Fruit fly (Drosophila melanogaster): ENCODE results near the gene CG43448.

Gene CG43448

dm6 chr3R:30222236-30222635 lies 15.3 kb downstream of the CG43448 start:
- TF ChIP-seq esn (GFP tag; optimal IDR thresholded peaks at IDR 0.05) (no peak), CG31627 (GFP tag; optimal IDR thresholded peaks at IDR 0.05) (no peak), Eip78C (GFP tag) (peak; percentile 56), pdm3 (GFP tag; optimal IDR thresholded peaks at IDR 0.05) (no peak), Met (GFP tag; optimal IDR thresholded peaks at IDR 0.05) (no peak), CG7368 (GFP tag; optimal IDR thresholded peaks at IDR 0.05) (no peak), svp (GFP tag) (peak; percentile 57), salr (GFP tag; optimal IDR thresholded peaks at IDR 0.05) (no peak), Lpt (GFP tag; optimal IDR thresholded peaks at IDR 0.05) (no peak), Gug (GFP tag; IDR thresholded peaks at IDR 0.05) (no peak)

dm6 chr3R:30216210-30216609 lies 21.3 kb downstream of the CG43448 start, which contains the start of gene CecC:
Gene CecC, plus strand, starts transcription at chr3R:30216484.
- TF ChIP-seq salr (GFP tag; optimal IDR thresholded peaks at IDR 0.05) (no peak), svp (GFP tag) (no peak), CG6163 (GFP tag; IDR thresholded peaks at IDR 0.05) (no peak), Eip93F (GFP tag; optimal IDR thresholded peaks at IDR 0.05) (no peak), fd59A (GFP tag; optimal IDR thresholded peaks at IDR 0.05) (no peak), CG15336 (GFP tag; IDR thresholded peaks at IDR 0.05) (no peak), dac (GFP tag; optimal IDR thresholded peaks at IDR 0.05) (no peak), CG3919 (GFP tag; optimal IDR thresholded peaks at IDR 0.05) (no peak), OdsH (GFP tag; optimal IDR thresholded peaks at IDR 0.05) (no peak), CG11902 (GFP tag; optimal IDR thresholded peaks at IDR 0.05) (no peak), CG8119 (GFP tag; IDR thresholded peaks at IDR 0.05) (no peak), CG6276 (GFP tag; optimal IDR thresholded peaks at IDR 0.05) (no peak), Ets96B (tag; optimal IDR thresholded peaks at IDR 0.05) (no peak), esn (GFP tag; optimal IDR thresholded peaks at IDR 0.05) (no peak), ss (GFP tag; optimal IDR thresholded peaks at IDR 0.05) (no peak), Sox15 (GFP tag; optimal IDR thresholded peaks at IDR 0.05) (no peak), Hr4 (GFP tag; optimal IDR thresholded peaks at IDR 0.05) (no peak)

dm6 chr3R:30215020-30215419 lies 22.5 kb downstream of the CG43448 start:
- peak; percentile 78 for TF ChIP-seq svp (GFP tag)
- no peak for TF ChIP-seq CG11902 (GFP tag; optimal IDR thresholded peaks at IDR 0.05)
- no peak for TF ChIP-seq topi (GFP tag; optimal IDR thresholded peaks at IDR 0.05)
- TF ChIP-seq Sox14 (GFP tag; optimal IDR thresholded peaks at IDR 0.05), result peak; percentile 17
- no peak for TF ChIP-seq CG1621 (tag; optimal IDR thresholded peaks at IDR 0.05)
- TF ChIP-seq Smox (GFP tag; optimal IDR thresholded peaks at IDR 0.05), result no peak

dm6 chr3R:30213697-30214096 lies 23.8 kb downstream of the CG43448 start, which contains the start of gene CecB:
Gene CecB, minus strand, starts transcription at chr3R:30213797.
- TF ChIP-seq svp (GFP tag), result peak; percentile 68
- no peak for TF ChIP-seq CG9139 (GFP tag; optimal IDR thresholded peaks at IDR 0.05)
- no peak for TF ChIP-seq dac (GFP tag; optimal IDR thresholded peaks at IDR 0.05)
- TF ChIP-seq CG10669 (GFP tag; optimal IDR thresholded peaks at IDR 0.05), result no peak
- TF ChIP-seq CG15336 (GFP tag; IDR thresholded peaks at IDR 0.05), result no peak

- TF ChIP-seq cyc (GFP tag; optimal IDR thresholded peaks at IDR 0.05), result no peak
- TF ChIP-seq ss (GFP tag; optimal IDR thresholded peaks at IDR 0.05), result no peak
- TF ChIP-seq CG6808 (GFP tag; optimal IDR thresholded peaks at IDR 0.05), result no peak
- TF ChIP-seq topi (GFP tag; optimal IDR thresholded peaks at IDR 0.05), result no peak
- no peak for TF ChIP-seq Hr4 (GFP tag; optimal IDR thresholded peaks at IDR 0.05)
- no peak for TF ChIP-seq Sox14 (GFP tag; optimal IDR thresholded peaks at IDR 0.05)
- no peak for TF ChIP-seq achi (GFP tag; optimal IDR thresholded peaks at IDR 0.05)
- no peak for TF ChIP-seq Smox (GFP tag; optimal IDR thresholded peaks at IDR 0.05)
- TF ChIP-seq esn (GFP tag; optimal IDR thresholded peaks at IDR 0.05), result no peak
- TF ChIP-seq CG11902 (GFP tag; optimal IDR thresholded peaks at IDR 0.05), result no peak
- TF ChIP-seq fd85E (GFP tag; optimal IDR thresholded peaks at IDR 0.05), result no peak
- no peak for TF ChIP-seq CG6854 (GFP tag; optimal IDR thresholded peaks at IDR 0.05)
- TF ChIP-seq CG11294 (GFP tag; IDR thresholded peaks at IDR 0.05), result no peak
- no peak for TF ChIP-seq OdsH (GFP tag; optimal IDR thresholded peaks at IDR 0.05)
- no peak for TF ChIP-seq CG11762 (GFP tag; optimal IDR thresholded peaks at IDR 0.05; ENCODE audit: insufficient read depth)
Measured at dm6 chr3R:30211856-30212255, 25.7 kb downstream of the CG43448 start, which contains the start of gene CecA2. Gene CecA2, plus strand, starts transcription at chr3R:30212156.
